Fruit fly (Drosophila melanogaster) whole organism, embryonic: Measurements from ENCODE around the gene Fbw5.

Source experiments
- Adf1 ChIP-seq: fragments of 200-800 bp; sonication (Bioruptor generic); IDR thresholded peaks from 2 replicates; pipeline ENCODE4 v1.3.6; 2022; ENCODE audit warnings: missing biosample characterization, missing genetic modification characterization
- Atf3 ChIP-seq: fragments of 200-800 bp; sonication (Bioruptor generic); optimal IDR thresholded peaks from 3 replicates; lab custom pipeline; 2016; ENCODE audit warnings: missing biosample characterization, missing genetic modification characterization
- BEAF-32 ChIP-seq: fragments of 200-800 bp; sonication (Bioruptor generic); optimal IDR thresholded peaks from 3 replicates; lab custom pipeline; 2017; ENCODE audit warnings: missing biosample characterization, missing genetic modification characterization, mild to moderate bottlenecking, moderate library complexity, missing genetic modification reagents
- CG15479 ChIP-seq: fragments of 200-800 bp; sonication (Bioruptor generic); optimal IDR thresholded peaks from 3 replicates; lab custom pipeline; 2019; ENCODE audit warnings: missing biosample characterization, mild to moderate bottlenecking, missing genetic modification characterization, moderate library complexity
- CG1647 ChIP-seq: fragments of 200-800 bp; sonication (Bioruptor generic); optimal IDR thresholded peaks from 3 replicates; lab custom pipeline; 2016; ENCODE audit warnings: missing biosample characterization, missing genetic modification characterization
- CG18476 ChIP-seq: fragments of 200-800 bp; sonication (Bioruptor generic); optimal IDR thresholded peaks from 2 replicates; lab custom pipeline; 2016; ENCODE audit warnings: missing biosample characterization, mild to moderate bottlenecking, missing genetic modification characterization
- CG2129 ChIP-seq: fragments of 200-800 bp; sonication (Bioruptor generic); IDR thresholded peaks from 2 replicates; pipeline ENCODE4 v1.3.6; 2022; ENCODE audit warnings: missing biosample characterization, missing genetic modification characterization; ENCODE audit not compliant: partially characterized antibody
- CG2202 ChIP-seq: fragments of 200-800 bp; sonication (Bioruptor generic); optimal IDR thresholded peaks from 2 replicates; lab custom pipeline; 2018; ENCODE audit warnings: missing biosample characterization, mild to moderate bottlenecking, missing genetic modification characterization
- CG3281 ChIP-seq: fragments of 200-800 bp; sonication (Bioruptor generic); optimal IDR thresholded peaks from 3 replicates; lab custom pipeline; 2017; ENCODE audit warnings: missing biosample characterization, mild to moderate bottlenecking, missing genetic modification characterization
- CG42726 ChIP-seq: fragments of 200-800 bp; sonication (Bioruptor generic); IDR thresholded peaks from 2 replicates; pipeline ENCODE4 v1.3.6; 2022; ENCODE audit warnings: missing biosample characterization, missing genetic modification characterization; ENCODE audit not compliant: partially characterized antibody
- CG43689 ChIP-seq: fragments of 200-800 bp; sonication (Bioruptor generic); IDR thresholded peaks from 2 replicates; pipeline ENCODE4 v1.3.6; 2022; ENCODE audit warnings: missing biosample characterization, missing genetic modification characterization
- CG5245 ChIP-seq: fragments of 200-800 bp; sonication (Bioruptor generic); optimal IDR thresholded peaks from 3 replicates; lab custom pipeline; 2016; ENCODE audit warnings: missing biosample characterization, missing genetic modification characterization
- CG8089 ChIP-seq: fragments of 200-800 bp; sonication (Bioruptor generic); optimal IDR thresholded peaks from 3 replicates; lab custom pipeline; 2016; ENCODE audit warnings: missing biosample characterization, missing genetic modification characterization
- CG8290 ChIP-seq, 3 experiments: fragments of 200-800 bp; sonication (Bioruptor generic); optimal IDR thresholded peaks; 2 replicates each; lab custom pipeline; 2016 to 2019; ENCODE audit warnings: missing biosample characterization in 3 of 3, missing genetic modification characterization in 3 of 3, mild to moderate bottlenecking in 2 of 3, moderate library complexity in 1 of 3
- CG8944 ChIP-seq: fragments of 200-800 bp; sonication (Bioruptor generic); optimal IDR thresholded peaks from 3 replicates; lab custom pipeline; 2016; ENCODE audit warnings: missing biosample characterization, missing genetic modification characterization
- CG9609 ChIP-seq: fragments of 200-800 bp; sonication (Bioruptor generic); optimal IDR thresholded peaks from 3 replicates; lab custom pipeline; 2016; ENCODE audit warnings: missing biosample characterization, missing genetic modification characterization
- CG9876 ChIP-seq: fragments of 200-800 bp; sonication (Bioruptor generic); optimal IDR thresholded peaks from 2 replicates; lab custom pipeline; 2016; ENCODE audit warnings: missing biosample characterization, missing genetic modification characterization
- D19A ChIP-seq: fragments of 200-800 bp; optimal IDR thresholded peaks from 3 replicates; lab custom pipeline; 2019; ENCODE audit warnings: missing biosample characterization, mild to moderate bottlenecking, missing genetic modification characterization, moderate library complexity
- Dad ChIP-seq: fragments of 200-800 bp; sonication (Bioruptor generic); optimal IDR thresholded peaks from 3 replicates; lab custom pipeline; 2016; ENCODE audit warnings: missing biosample characterization, missing genetic modification characterization
- ERR ChIP-seq: fragments of 200-800 bp; sonication (Bioruptor generic); optimal IDR thresholded peaks from 2 replicates; lab custom pipeline; 2016; ENCODE audit warnings: missing biosample characterization, missing genetic modification characterization
- Lim3 ChIP-seq: fragments of 200-800 bp; sonication (Bioruptor generic); IDR thresholded peaks from 2 replicates; pipeline ENCODE4 v1.3.6; 2022; ENCODE audit warnings: missing biosample characterization, missing genetic modification characterization
- Mad ChIP-seq: fragments of 200-800 bp; sonication (Bioruptor generic); optimal IDR thresholded peaks from 2 replicates; lab custom pipeline; 2016; ENCODE audit warnings: missing biosample characterization, missing genetic modification characterization
- Myb ChIP-seq: fragments of 200-800 bp; sonication (Bioruptor generic); optimal IDR thresholded peaks from 2 replicates; lab custom pipeline; 2016; ENCODE audit warnings: missing biosample characterization, missing genetic modification characterization
- Oli ChIP-seq: fragments of 200-800 bp; sonication (Bioruptor generic); optimal IDR thresholded peaks from 2 replicates; lab custom pipeline; 2018; ENCODE audit warnings: missing biosample characterization, mild to moderate bottlenecking, missing genetic modification characterization, moderate library complexity
- Rfx ChIP-seq: fragments of 200-800 bp; sonication (Bioruptor generic); IDR thresholded peaks from 2 replicates; pipeline ENCODE4 v1.3.6; 2022; ENCODE audit warnings: missing biosample characterization, missing genetic modification characterization
- Rx ChIP-seq: fragments of 200-800 bp; sonication (Bioruptor generic); IDR thresholded peaks from 2 replicates; pipeline ENCODE4 v1.3.6; 2022; ENCODE audit warnings: missing biosample characterization, missing genetic modification characterization
- Scr ChIP-seq: fragments of 200-800 bp; sonication (Bioruptor generic); IDR thresholded peaks from 2 replicates; pipeline ENCODE4 v1.3.6; 2022; ENCODE audit warnings: missing biosample characterization, missing genetic modification characterization; ENCODE audit not compliant: partially characterized antibody
- Sox100B ChIP-seq: fragments of 200-800 bp; sonication (Bioruptor generic); optimal IDR thresholded peaks from 3 replicates; lab custom pipeline; 2018; ENCODE audit warnings: missing biosample characterization, mild to moderate bottlenecking, missing genetic modification characterization
- Sry-β ChIP-seq: fragments of 200-800 bp; sonication (Bioruptor generic); optimal IDR thresholded peaks from 2 replicates; lab custom pipeline; 2018; ENCODE audit warnings: missing biosample characterization, mild to moderate bottlenecking, missing genetic modification characterization, moderate library complexity
- Trl ChIP-seq, 3 experiments: fragments of >200 bp in 2 of 3; fragments of 200-800 bp in 1 of 3; sonication (Bioruptor generic) in 1 of 3; optimal IDR thresholded peaks; 2 replicates in 1 of 3; 3 replicates in 2 of 3; lab custom pipeline; 2016 to 2017; ENCODE audit warnings: missing biosample characterization in 1 of 3, missing genetic modification characterization in 1 of 3
- ac ChIP-seq: fragments of 200-800 bp; sonication (Bioruptor generic); optimal IDR thresholded peaks from 3 replicates; lab custom pipeline; 2017; ENCODE audit warnings: missing biosample characterization, mild to moderate bottlenecking, missing genetic modification characterization
- ase ChIP-seq: fragments of 200-800 bp; sonication (Bioruptor generic); IDR thresholded peaks from 3 replicates; pipeline ENCODE4 v1.3.6; 2022; ENCODE audit warnings: missing biosample characterization, missing genetic modification characterization
- cad ChIP-seq: fragments of >200 bp; optimal IDR thresholded peaks from 2 replicates; lab custom pipeline; 2017; ENCODE audit warnings: missing biosample characterization, missing genetic modification characterization
- chif ChIP-seq, 2 experiments: fragments of 200-800 bp; sonication (Bioruptor generic); optimal IDR thresholded peaks; 3 replicates each; lab custom pipeline; 2016; ENCODE audit warnings: missing biosample characterization in 2 of 2, missing genetic modification characterization in 2 of 2
- crp ChIP-seq, 2 experiments: fragments of 200-800 bp; sonication (Bioruptor generic); optimal IDR thresholded peaks; 2 replicates in 1 of 2; 3 replicates in 1 of 2; lab custom pipeline; 2017; ENCODE audit warnings: missing biosample characterization in 2 of 2, missing genetic modification characterization in 2 of 2, mild to moderate bottlenecking in 1 of 2, moderate library complexity in 1 of 2
- dan ChIP-seq: fragments of 200-800 bp; sonication (Bioruptor generic); IDR thresholded peaks from 2 replicates; pipeline ENCODE4 v1.3.6; 2022; ENCODE audit warnings: missing biosample characterization, missing genetic modification characterization
- gsb-n ChIP-seq: fragments of 200-800 bp; sonication (Bioruptor generic); optimal IDR thresholded peaks from 3 replicates; lab custom pipeline; 2018; ENCODE audit warnings: missing biosample characterization, mild to moderate bottlenecking, missing genetic modification characterization
- nerfin-2 ChIP-seq: fragments of 200-800 bp; sonication (Bioruptor generic); IDR thresholded peaks from 2 replicates; pipeline ENCODE4 v1.3.6; 2022; ENCODE audit warnings: missing biosample characterization, missing genetic modification characterization; ENCODE audit not compliant: partially characterized antibody
- org-1 ChIP-seq: fragments of 200-800 bp; sonication (Bioruptor generic); optimal IDR thresholded peaks from 2 replicates; lab custom pipeline; 2017; ENCODE audit warnings: missing biosample characterization, missing genetic modification characterization
- seq ChIP-seq: fragments of 200-800 bp; sonication (Bioruptor generic); IDR thresholded peaks from 2 replicates; pipeline ENCODE4 v1.3.6; 2022; ENCODE audit warnings: missing biosample characterization, missing genetic modification characterization
- slou ChIP-seq: fragments of 200-800 bp; sonication (Bioruptor generic); optimal IDR thresholded peaks from 3 replicates; lab custom pipeline; 2016; ENCODE audit warnings: missing biosample characterization, missing genetic modification characterization
- so ChIP-seq: fragments of 200-800 bp; sonication (Bioruptor generic); IDR thresholded peaks from 3 replicates; pipeline ENCODE4 v1.3.6; 2022; ENCODE audit warnings: missing biosample characterization, missing genetic modification characterization
- tll ChIP-seq, 2 experiments: fragments of 200-800 bp in 1 of 2; fragments of >200 bp in 1 of 2; sonication (Bioruptor generic) in 1 of 2; optimal IDR thresholded peaks; 2 replicates each; lab custom pipeline; 2017 to 2019; ENCODE audit warnings: missing biosample characterization in 2 of 2, missing genetic modification characterization in 2 of 2, mild to moderate bottlenecking in 1 of 2, moderate library complexity in 1 of 2
- trh ChIP-seq: fragments of 200-800 bp; sonication (Bioruptor generic); optimal IDR thresholded peaks from 2 replicates; lab custom pipeline; 2016; ENCODE audit warnings: missing biosample characterization, missing genetic modification characterization
- usp ChIP-seq: fragments of >200 bp; optimal IDR thresholded peaks from 2 replicates; lab custom pipeline; 2017; ENCODE audit warnings: missing biosample characterization, missing genetic modification characterization
- wor ChIP-seq: fragments of 200-800 bp; sonication (Bioruptor generic); IDR thresholded peaks from 2 replicates; pipeline ENCODE4 v1.3.6; 2022; ENCODE audit warnings: missing biosample characterization, missing genetic modification characterization
- zf30C ChIP-seq: fragments of 200-800 bp; sonication (Bioruptor generic); optimal IDR thresholded peaks from 3 replicates; lab custom pipeline; 2018; ENCODE audit warnings: missing biosample characterization, mild to moderate bottlenecking, missing genetic modification characterization

Gene Fbw5

DNA sequence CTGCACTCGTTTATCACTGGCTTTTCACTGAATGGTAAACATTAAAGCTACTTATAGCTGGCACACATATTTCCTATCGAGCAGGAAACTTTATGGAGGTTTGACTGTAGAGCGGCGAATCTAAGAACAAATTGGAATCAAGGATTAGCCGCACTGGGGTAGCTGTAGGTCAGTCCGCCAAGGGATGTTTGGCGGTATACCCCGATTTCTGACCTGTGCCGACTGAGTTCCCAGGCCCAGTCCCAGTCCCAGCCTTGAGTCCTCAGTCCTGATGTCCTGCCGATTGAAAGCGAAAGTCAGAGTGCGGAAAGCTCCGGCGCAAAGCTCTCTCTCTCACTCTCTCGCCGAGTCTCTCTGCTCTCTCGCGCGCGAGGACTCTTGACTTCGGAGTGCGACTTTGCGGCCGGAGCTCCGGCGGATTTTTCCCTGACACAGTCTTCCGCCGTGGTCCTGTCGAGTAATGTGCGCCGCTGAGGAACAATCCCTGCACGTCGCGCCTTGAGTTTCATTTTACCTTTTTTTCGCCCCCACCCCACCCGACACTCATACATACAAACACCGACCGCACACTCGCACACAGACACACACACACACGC lies 11.8 kb downstream of the Fbw5 start, which contains the start of gene CG13995 (continued):
- TF ChIP-seq gsb-n (no peak), ase (GFP tag; lab: Robert Waterston, UW) (0 out of 3 replicates have a peak, but pooled peaks have one; percentile 36), Adf1 (GFP tag; lab: Robert Waterston, UW) (peak; percentile 14; the same call in 1 of the 2 replicates), CG9876 (no peak), D19A (tag; lab: Kevin White, UChicago) (no peak), Myb (GFP tag; lab: Kevin White, UChicago) (no peak), usp (GFP tag; lab: Kevin White, UChicago) (no peak)

DNA sequence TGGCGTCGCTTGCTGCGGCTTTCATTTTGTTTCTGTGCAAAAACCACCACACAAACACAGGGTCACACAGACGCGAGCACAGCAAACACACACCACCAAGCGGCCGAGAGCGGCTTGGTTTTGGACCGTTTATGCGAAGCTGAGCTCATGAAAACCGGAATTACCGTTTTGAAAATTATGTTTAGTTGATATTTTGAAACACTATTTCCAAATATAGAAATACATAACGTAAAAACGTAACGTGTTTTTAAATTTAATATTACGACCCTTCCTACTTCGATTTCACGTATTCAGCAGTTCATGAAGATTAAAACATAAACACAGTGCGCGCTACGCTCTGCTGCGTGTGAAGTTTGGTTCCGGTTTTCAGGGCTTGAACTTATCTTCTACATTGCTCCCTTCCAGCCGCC lies 14.5 kb downstream of the Fbw5 start:
- TF ChIP-seq chif (GFP tag; optimal IDR thresholded peaks at IDR 0.05; lab: Kevin White, UChicago), result peak; percentile 92 to 93
- peak; percentile 96 for TF ChIP-seq org-1 (GFP tag; lab: Kevin White, UChicago)
- TF ChIP-seq CG8290 (GFP tag; optimal IDR thresholded peaks at IDR 0.05; lab: Kevin White, UChicago), result peak; percentile 88
- peak; percentile 84 to 98 for TF ChIP-seq CG8290 (tag; optimal IDR thresholded peaks at IDR 0.05; lab: Kevin White, UChicago)
- 0 out of 2 replicates have a peak, but pooled peaks have one; percentile 60 for TF ChIP-seq Lim3 (GFP tag; lab: Robert Waterston, UW)
- no peak for TF ChIP-seq nerfin-2 (GFP tag; lab: Robert Waterston, UW)
- TF ChIP-seq tll (GFP tag; optimal IDR thresholded peaks at IDR 0.05; lab: Kevin White, UChicago), result peak in 1 of 2 experiments; percentile 27
- peak; percentile 97 for TF ChIP-seq Rfx (GFP tag; lab: Robert Waterston, UW)
- peak; percentile 90 for TF ChIP-seq CG5245 (GFP tag; lab: Kevin White, UChicago)
- TF ChIP-seq CG15479 (GFP tag; lab: Kevin White, UChicago), result no peak
- TF ChIP-seq CG18476 (GFP tag; lab: Kevin White, UChicago), result peak; percentile 95
- peak; percentile 79 for TF ChIP-seq ac (GFP tag; lab: Kevin White, UChicago)
- TF ChIP-seq Scr, result no peak
- TF ChIP-seq Atf3, result peak; percentile 80
- TF ChIP-seq CG8089 (GFP tag; lab: Kevin White, UChicago), result peak; percentile 85
- peak; percentile 76 for TF ChIP-seq CG9876
- TF ChIP-seq cad (GFP tag; lab: Kevin White, UChicago), result no peak
- peak; percentile 97 for TF ChIP-seq CG3281 (GFP tag; lab: Kevin White, UChicago)
- peak; percentile 71 for TF ChIP-seq CG43689
- TF ChIP-seq Sry-β (GFP tag; lab: Kevin White, UChicago), result peak; percentile 60
- TF ChIP-seq crp (GFP tag; optimal IDR thresholded peaks at IDR 0.05; lab: Kevin White, UChicago), result peak in 1 of 2 experiments; percentile 62
- TF ChIP-seq Dad (GFP tag; lab: Kevin White, UChicago), result peak; percentile 97
- peak; percentile 80 for TF ChIP-seq Rx (GFP tag; lab: Robert Waterston, UW)
- TF ChIP-seq CG42726 (GFP tag; lab: Robert Waterston, UW), result no peak
- TF ChIP-seq ERR (GFP tag; lab: Kevin White, UChicago), result peak; percentile 95
- TF ChIP-seq so, result peak; percentile 95
- peak; percentile 94 for TF ChIP-seq Sox100B (GFP tag; lab: Kevin White, UChicago)
- TF ChIP-seq Oli, result peak; percentile 95
- peak; percentile 77 for TF ChIP-seq CG8944 (GFP tag; lab: Kevin White, UChicago)
- no peak for TF ChIP-seq dan (GFP tag; lab: Robert Waterston, UW)
- no peak for TF ChIP-seq CG2129 (GFP tag; lab: Robert Waterston, UW)
- TF ChIP-seq seq (GFP tag; lab: Robert Waterston, UW), result peak; percentile 97
- peak; percentile 91 for TF ChIP-seq Mad
- TF ChIP-seq CG9609 (GFP tag; lab: Kevin White, UChicago), result peak; percentile 88
- peak; percentile 95 for TF ChIP-seq CG2202 (tag; lab: Kevin White, UChicago)
- TF ChIP-seq CG1647 (GFP tag; lab: Kevin White, UChicago), result peak; percentile 94
- peak; percentile 91 for TF ChIP-seq wor
- peak in 1 of 2 experiments; percentile 6 for TF ChIP-seq Trl (optimal IDR thresholded peaks at IDR 0.05; lab: Kevin White, UChicago)
- TF ChIP-seq Trl (GFP tag; optimal IDR thresholded peaks at IDR 0.05; lab: Kevin White, UChicago), result peak; percentile 97
- peak; percentile 72 for TF ChIP-seq slou (GFP tag; lab: Kevin White, UChicago)
- peak; percentile 32 for TF ChIP-seq zf30C (GFP tag; lab: Kevin White, UChicago)
- peak; percentile 57 for TF ChIP-seq trh (GFP tag; lab: Kevin White, UChicago)
- no peak for TF ChIP-seq BEAF-32
